Worm (Caenorhabditis elegans) whole organism, midembryonic: ENCODE results near the gene Y41C4A.21.

Experiments
- cog-1 ChIP-seq: sonication (generic microtip); optimal IDR thresholded peaks from 2 replicates; lab custom pipeline; 2016; ENCODE audit warnings: missing genetic modification characterization, missing compliant biosample characterization
- flt-1 ChIP-seq: fragments of 200-800 bp; sonication (Bioruptor generic); IDR thresholded peaks from 2 replicates; pipeline ENCODE4 v1.3.6; 2022; ENCODE audit warnings: missing genetic modification characterization, missing compliant biosample characterization
- klf-2 ChIP-seq: fragments of 200-800 bp; sonication (Bioruptor generic); conservative IDR thresholded peaks from 2 replicates; pipeline ENCODE4 v1.3.6; 2022; ENCODE audit warnings: missing genetic modification reagents, missing genetic modification characterization, missing compliant biosample characterization
- ref-1 ChIP-seq: fragments of 200-800 bp; sonication (Bioruptor generic); conservative IDR thresholded peaks from 2 replicates; pipeline ENCODE4 v1.3.6; 2022; ENCODE audit warnings: missing genetic modification reagents, missing genetic modification characterization, missing compliant biosample characterization
- tab-1 ChIP-seq: fragments of 200-800 bp; sonication (Bioruptor generic); IDR thresholded peaks from 2 replicates; pipeline ENCODE4 v1.3.6; 2022; ENCODE audit warnings: missing genetic modification characterization, missing compliant biosample characterization
- ztf-23 ChIP-seq: fragments of 200-800 bp; sonication (Bioruptor generic); IDR thresholded peaks from 2 replicates; pipeline ENCODE4 v1.3.6; 2022; ENCODE audit warnings: missing genetic modification reagents, missing genetic modification characterization, missing compliant biosample characterization
- ztf-29 ChIP-seq: fragments of 200-800 bp; sonication (Bioruptor generic); IDR thresholded peaks from 2 replicates; pipeline ENCODE4 v1.3.6; 2022; ENCODE audit warnings: missing genetic modification reagents, missing genetic modification characterization, missing compliant biosample characterization

ce11 chrIII:11780183-11780664 lies 48.1 kb downstream of the Y41C4A.21 start, which contains the start of gene C24H11.5:
- TF ChIP-seq ref-1: no peak
- no peak for TF ChIP-seq ztf-23
- no peak for TF ChIP-seq ztf-29 (GFP tag; lab: Robert Waterston, UW)
- no peak for TF ChIP-seq flt-1 (GFP tag; lab: Robert Waterston, UW)
- TF ChIP-seq klf-2 (GFP tag; lab: Robert Waterston, UW): no peak
- TF ChIP-seq tab-1 (GFP tag; lab: Robert Waterston, UW): no peak
- TF ChIP-seq cog-1 (tag; lab: Kevin White, UChicago): no peak
